Worm (Caenorhabditis elegans) whole organism, dauer: Measurements from ENCODE around the gene W02H5.19.
"Not testable (repeated sequence)": the region's sequence is repeated elsewhere in the genome, so short reads cannot be mapped to it uniquely, and the experiment has no call there.

Experiments used
- unc-62 ChIP-seq: sonication (generic microtip); optimal IDR thresholded peaks from 2 replicates; lab custom pipeline; 2017; ENCODE audit warnings: missing biosample characterization, missing genetic modification reagents, missing genetic modification characterization

The W02H5.19 gene

DNA sequence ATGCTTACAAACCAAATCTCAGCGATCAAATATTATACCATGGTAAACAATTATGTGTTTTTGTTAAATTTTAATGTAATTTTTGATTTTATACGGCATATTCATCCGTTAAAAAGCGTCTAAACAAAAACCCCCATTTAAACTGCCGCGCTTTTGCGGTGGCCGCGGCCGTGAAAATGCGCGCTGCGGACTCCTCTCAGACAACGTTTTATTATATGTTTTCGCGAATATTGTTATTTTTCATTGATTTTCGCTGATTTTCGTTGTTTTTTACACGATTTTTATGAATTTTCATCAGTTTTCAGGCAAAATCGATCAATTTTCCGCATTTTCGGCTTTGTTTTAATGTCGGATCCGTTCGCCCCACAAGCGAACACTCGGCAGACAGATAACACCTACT, at the start of gene W02H5.19:
Gene W02H5.19 (plus strand): TSS at position 346 of the 400 bp plus-strand sequence.
- TF ChIP-seq unc-62 (GFP tag; lab: Kevin White, UChicago), result no peak

DNA sequence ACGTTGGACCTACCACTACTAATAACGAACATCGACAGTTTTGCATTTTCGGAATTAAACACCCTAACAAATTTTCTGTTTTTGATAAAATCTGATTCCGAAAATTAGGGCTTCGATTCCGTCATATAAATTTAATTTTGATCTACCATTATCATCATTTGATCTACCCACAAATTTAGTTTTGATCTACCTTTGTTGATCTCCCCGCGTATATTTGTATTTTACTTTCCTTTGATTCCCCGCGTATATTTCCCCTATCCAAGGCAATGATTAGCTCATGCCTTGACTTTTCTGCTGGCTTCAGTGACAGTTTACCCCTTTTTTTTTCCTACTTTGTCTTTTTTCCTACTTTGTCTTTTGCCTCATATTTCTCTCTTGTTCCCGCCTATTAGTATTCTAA, 48.9 kb upstream of the W02H5.19 start:
- no peak for TF ChIP-seq unc-62 (GFP tag; lab: Kevin White, UChicago)

DNA sequence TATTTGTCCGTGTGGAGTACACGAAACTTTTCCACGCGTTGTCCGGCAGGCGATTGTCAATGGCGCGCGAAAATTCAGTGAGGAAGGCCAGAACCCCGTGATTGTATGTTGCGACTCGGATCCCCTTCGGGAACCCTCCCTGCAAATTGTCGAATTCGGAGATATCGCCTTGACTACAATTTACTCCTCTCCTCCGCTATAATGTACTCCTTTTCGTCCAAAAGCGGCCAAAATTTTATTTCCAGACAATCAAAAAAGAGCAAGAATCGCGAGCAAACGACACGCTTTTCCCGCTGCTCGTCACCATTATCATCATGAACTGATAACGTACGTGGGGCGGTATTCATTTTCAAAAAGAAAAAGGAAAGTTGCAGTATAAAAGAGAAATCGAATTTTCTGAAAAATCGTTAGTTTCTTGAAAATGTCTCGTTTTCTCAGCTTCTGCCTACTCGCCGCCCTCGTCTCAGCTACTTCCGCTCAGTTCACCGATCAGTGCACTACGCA, 46.5 kb upstream of the W02H5.19 start, which contains the start of gene irg-3:
Gene irg-3 (plus strand): TSS at position 419 of the 504 bp plus-strand sequence.
- no peak for TF ChIP-seq unc-62 (GFP tag; lab: Kevin White, UChicago)

DNA sequence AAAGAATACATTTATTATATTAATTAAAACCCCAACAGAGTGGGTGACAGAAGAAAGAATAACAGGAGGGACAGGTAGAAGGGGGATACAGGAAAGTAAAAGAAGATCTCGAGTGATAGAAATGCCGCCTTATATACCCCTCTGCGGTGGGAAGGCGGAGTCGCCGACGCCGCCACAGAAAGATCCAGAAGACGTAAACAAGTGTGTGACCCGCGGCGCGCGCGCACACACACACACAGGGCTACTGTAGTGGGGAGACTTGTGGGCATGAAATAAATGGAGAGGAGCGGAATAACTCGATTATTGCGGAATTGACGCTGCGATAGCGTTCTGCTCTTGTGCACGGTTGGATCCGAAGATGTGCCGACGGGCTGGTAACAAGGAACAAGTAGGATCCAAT, 43.0 kb upstream of the W02H5.19 start:
- TF ChIP-seq unc-62 (GFP tag; lab: Kevin White, UChicago), result no peak

DNA sequence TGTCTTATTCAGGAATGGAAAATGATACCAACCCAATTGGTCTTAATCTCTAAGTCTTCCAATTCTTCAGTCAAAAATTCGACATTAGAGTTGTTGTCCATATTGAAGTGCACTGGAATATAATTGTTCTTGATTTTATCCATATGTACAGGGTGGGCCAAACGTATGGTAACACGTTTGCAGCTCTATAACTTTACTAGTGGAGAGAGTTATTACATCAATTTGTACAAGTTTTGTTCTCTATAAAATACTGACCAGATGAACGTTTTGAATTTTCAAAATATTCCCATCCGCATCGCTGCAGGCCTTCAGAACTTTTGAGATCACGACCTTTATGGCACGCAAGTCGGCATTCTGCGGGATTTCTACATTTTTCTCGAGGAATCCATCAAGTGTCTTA, 39.9 kb upstream of the W02H5.19 start, which contains the start of gene F53E10.5:
Gene F53E10.5 (minus strand): TSS at position 101 of the 400 bp plus-strand sequence.
- not testable (repeated sequence) for TF ChIP-seq unc-62 (GFP tag; lab: Kevin White, UChicago)

DNA sequence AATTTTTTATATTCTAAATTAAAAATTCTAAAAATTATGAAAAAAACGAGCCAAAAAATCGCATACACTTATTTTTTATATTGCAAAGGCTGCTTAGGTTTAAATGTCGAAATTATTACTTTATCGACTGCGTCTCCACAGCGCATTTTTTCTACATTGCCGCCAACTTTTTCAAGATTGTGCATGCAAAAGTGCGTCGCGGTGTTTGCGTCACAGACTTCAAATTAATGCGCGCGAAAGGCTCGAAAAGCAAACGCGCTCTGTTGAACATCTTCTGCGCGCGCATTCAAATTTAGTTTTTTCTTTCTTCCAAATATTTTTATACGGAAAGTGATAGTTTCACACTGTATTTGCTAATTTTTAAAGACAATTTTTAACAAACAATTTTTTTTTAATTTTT, 38.1 kb upstream of the W02H5.19 start:
- TF ChIP-seq unc-62 (GFP tag; lab: Kevin White, UChicago), result no peak

DNA sequence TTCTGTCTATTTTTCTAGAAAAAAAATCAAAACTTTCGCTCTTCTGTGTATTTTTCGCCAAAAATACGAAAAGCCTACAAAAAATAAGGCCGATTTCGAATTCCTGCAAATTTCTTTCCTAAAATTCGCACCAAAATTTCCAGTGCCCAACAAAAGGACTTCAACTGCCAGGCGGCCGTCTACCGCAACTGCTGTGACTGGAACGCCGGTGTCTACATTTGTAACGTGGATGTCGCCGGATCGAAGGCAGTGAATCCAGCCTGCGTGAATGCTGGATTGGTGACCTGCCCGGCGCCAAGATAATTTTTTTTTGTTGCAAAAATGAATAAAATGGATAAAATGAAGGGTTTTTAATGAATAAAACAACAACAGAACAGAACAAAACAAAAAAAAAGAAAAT, 36.9 kb upstream of the W02H5.19 start:
- no peak for TF ChIP-seq unc-62 (GFP tag; lab: Kevin White, UChicago)

DNA sequence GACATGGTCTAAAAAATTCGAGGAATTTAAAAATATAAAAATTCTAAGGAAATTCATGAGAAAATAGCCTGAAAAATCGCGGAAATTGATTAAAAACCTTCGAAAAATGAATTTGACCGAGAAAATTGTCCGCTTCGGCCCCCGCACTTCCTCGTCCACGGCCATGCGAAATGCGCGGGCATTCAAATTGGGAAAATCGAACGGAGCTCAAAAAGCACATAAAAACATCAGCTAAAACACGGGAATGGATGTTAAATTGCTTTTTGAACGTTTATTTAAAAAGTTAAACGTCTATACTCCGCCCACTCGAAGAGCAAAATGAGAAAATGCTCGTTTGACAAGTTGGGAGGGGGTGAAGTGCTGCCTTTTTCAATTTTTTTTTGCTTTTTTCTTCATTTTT, 35.6 kb upstream of the W02H5.19 start, which contains the start of gene F53E10.6:
Gene F53E10.6 (minus strand): TSS at position 8 of the 400 bp plus-strand sequence.
- no peak for TF ChIP-seq unc-62 (GFP tag; lab: Kevin White, UChicago)

DNA sequence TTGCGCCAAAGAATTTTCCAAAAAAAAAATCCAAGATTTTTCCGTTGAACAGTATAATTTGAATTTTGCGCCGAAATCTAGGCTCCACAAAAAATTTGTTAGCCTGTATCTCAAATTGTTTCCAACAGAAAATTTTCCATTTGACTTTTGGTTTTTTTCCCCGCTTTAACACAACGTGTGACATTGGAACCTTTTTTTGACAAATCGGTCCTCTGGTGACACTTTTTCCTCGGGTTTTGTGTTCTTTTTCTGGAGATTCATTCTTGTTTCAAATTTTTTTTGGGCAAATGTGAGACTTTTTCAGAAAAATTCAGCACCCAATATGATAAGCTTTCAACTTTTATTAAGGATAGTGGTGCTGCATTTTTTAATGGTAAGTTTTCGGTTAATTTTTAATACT, 30.3 kb upstream of the W02H5.19 start, which contains the start of gene acr-17:
Gene acr-17 (plus strand): TSS at position 301 of the 400 bp plus-strand sequence.
- no peak for TF ChIP-seq unc-62 (GFP tag; lab: Kevin White, UChicago)

DNA sequence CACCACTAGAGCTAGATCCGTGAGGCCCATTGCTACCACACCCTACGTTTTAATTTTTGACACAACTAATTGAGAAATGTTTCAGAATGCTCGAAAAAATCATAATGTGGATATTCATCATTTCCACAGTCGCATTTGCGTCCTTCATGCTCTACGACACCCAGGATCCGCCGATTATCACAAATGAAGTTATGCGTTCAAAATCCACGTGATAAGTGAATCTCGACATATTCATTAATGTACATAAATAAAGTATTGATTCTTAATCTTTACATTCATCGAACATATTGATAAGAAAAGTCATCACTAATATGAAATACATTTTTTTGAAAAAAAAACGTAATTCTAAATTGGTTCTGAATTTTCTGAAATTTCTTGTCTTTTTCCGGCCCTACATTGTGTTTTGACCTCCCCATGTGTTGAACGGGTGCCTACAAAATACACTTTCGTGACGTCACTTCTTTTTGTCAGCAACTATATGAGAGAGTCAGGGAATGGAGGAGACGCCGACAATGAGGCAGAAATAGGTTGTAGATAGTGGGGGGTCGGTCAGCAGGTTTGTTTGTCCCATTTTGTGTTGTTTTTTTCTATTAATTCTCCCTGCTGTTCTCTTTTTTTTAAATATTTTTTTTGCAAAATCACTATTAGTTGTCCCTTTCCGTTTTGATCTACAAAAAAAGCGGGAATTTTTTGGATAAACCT, 23.6 kb upstream of the W02H5.19 start, which contains the start of gene F53E10.1:
Gene F53E10.1 (plus strand): TSS at position 325 of the 702 bp plus-strand sequence.
- no peak for TF ChIP-seq unc-62 (GFP tag; lab: Kevin White, UChicago)

DNA sequence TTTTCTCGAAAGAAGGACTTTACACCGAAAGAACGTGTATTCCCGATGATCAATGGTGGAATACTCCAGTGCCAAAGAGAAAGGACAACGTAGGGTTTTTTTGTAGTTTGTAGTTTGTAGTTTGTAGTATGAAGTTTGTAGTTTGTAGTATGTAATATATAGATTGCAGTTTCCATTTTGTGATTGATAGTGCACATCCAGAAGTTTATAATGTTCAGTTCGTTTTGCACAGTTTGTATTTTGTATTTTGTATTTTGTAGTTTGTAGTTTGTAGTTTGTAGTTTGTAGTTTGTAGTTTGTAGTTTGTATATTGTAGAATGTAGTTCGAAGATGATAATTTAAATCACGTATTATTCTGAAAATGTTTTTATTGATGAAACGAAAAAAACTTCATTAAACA, 21.2 kb upstream of the W02H5.19 start:
- TF ChIP-seq unc-62 (GFP tag; lab: Kevin White, UChicago), result no peak

DNA sequence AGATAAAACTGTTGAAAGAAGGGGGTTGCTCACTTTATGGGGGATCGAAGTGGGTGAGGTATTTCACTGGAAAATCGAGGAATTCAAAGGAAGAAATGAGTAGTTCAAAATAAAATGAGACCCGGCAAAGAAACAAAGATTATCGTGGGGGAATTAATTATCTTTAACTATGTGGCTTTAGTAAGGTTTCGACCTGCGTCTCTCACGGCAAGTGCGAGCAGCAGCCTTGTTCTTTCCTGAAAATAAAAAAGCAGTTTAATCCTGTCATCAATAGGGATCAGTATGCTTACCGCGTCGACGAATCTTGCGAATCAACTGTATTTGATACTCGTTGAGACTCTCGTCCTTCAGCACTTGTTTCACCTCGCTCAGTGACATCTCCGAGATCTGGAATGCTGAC, 16.8 kb upstream of the W02H5.19 start, which contains the start of gene srh-271:
Gene srh-271 (minus strand): TSS at position 101 of the 400 bp plus-strand sequence.
- TF ChIP-seq unc-62 (GFP tag; lab: Kevin White, UChicago), result no peak

DNA sequence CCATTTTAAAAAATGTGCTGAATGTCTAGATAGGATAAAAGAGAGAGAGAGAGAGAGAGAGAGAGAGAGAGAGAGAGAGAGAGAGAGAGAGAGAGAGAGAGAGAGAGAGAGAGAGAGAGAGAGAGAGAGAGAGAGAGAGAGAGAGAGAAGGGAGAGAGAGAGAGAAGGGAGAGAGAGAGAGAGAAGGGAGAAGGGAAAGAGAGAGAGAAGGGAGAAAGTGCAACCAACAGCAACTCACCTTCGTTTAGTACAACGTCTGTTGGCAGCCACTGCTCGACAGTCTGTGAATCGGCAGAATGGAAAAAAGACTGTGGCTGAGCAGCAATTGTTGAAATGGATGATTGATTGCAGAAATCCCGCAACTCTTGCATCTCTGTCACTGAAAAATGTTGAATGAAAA, 14.9 kb upstream of the W02H5.19 start:
- TF ChIP-seq unc-62 (GFP tag; lab: Kevin White, UChicago), result no peak

DNA sequence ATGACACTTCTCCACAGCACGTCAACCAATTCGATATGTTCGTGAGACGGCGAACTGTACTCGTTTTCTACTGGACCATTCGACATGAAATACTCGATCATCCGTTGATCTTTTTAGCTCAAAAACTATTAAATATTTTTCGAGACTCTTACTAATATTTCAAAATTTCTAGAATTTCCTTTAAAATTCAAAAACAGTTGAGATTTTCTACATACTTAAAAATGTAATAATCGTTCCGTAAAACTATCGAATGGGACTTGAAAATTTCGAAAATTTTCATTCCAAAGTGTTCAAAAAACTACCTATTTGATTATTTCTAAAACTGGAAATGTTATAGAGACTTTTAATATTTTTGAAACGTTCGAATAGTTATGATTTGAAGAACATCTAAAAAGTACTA, 13.3 kb upstream of the W02H5.19 start, which contains the start of gene sknr-1:
Gene sknr-1 (minus strand): TSS at position 101 of the 400 bp plus-strand sequence.
- not testable (repeated sequence) for TF ChIP-seq unc-62 (GFP tag; lab: Kevin White, UChicago)

DNA sequence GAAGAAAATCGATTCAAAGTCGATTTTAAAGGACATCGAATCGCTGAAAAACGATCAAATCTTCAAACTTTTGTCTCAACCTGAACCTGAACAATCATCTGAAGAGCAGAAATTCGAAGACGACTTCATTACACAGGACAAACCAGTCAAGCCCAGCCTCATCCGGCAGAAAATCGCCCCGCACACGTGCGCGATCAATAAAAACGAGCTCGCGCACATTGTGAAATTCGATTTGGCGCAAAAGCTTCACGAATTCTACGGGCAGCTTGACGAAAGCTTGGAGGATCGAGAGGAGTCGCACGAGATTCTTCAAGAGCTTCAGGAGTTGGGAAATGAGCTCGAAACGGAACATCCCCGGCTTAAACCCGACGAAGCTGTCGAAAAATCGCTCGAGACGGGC, 345 bp downstream of the W02H5.19 start, which contains the start of gene W02H5.2:
Gene W02H5.2 (plus strand): TSS at position 301 of the 400 bp plus-strand sequence.
- TF ChIP-seq unc-62 (GFP tag; lab: Kevin White, UChicago), result no peak

DNA sequence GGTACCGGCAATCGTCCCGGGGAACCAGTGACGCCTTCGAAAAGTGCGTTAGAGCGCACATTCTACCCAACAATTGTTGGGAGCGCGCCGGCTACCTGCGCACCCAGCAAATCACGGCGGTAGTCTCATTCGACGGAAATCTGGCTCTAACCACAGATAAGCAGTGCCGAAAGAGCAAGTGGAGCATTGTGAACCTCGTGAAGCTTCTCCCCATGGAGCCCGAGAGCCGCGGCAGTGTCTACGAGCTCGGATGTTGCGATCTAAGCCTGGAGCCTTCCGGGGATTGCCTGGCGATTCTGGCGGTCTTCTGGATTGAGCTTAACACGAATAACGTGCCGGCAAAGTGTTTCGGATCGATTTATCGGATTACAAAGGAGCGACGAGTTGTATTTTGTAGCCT, 816 bp downstream of the W02H5.19 start:
- TF ChIP-seq unc-62 (GFP tag; lab: Kevin White, UChicago), result no peak
